Worm (Caenorhabditis elegans): ENCODE results near the gene K08B5.1.

ce11 chrX:16548290-16548689, 9.9 kb upstream of the K08B5.1 start:
- TF ChIP-seq hlh-8 (tag; optimal IDR thresholded peaks at IDR 0.05) (no peak), pag-3 (tag; optimal IDR thresholded peaks at IDR 0.05; ENCODE audit: borderline replicate concordance) (no peak), nfya-1 (tag; optimal IDR thresholded peaks at IDR 0.05) (no peak), hlh-30 (tag; optimal IDR thresholded peaks at IDR 0.05; ENCODE audit: insufficient read depth) (no peak)

All from whole organism, late embryonic.